Worm (Caenorhabditis elegans) whole organism, L4 larva: ENCODE results near the gene dhcr-7.
A peak's percentile ranks its signal among the peaks of the same experiment; 100 is the strongest.

Experiments used
- F10B5.3 ChIP-seq: sonication (generic microtip); optimal IDR thresholded peaks from 2 replicates; lab custom pipeline; 2016; ENCODE audit warnings: mild to moderate bottlenecking, missing genetic modification characterization, missing compliant biosample characterization
- F26F4.8 ChIP-seq: fragments of 200-800 bp; sonication (Bioruptor generic); conservative IDR thresholded peaks from 2 replicates; pipeline ENCODE4 v1.3.6; 2022; ENCODE audit warnings: missing genetic modification characterization, missing compliant biosample characterization
- F44E2.7 ChIP-seq: fragments of 200-800 bp; sonication (Bioruptor generic); IDR thresholded peaks from 2 replicates; pipeline ENCODE4 v2.1.2; 2022; ENCODE audit warnings: missing genetic modification characterization, missing compliant biosample characterization
- F49E8.2 ChIP-seq: sonication (generic microtip); optimal IDR thresholded peaks from 2 replicates; lab custom pipeline; 2016; ENCODE audit warnings: missing compliant biosample characterization, mild to moderate bottlenecking, missing genetic modification characterization, borderline replicate concordance
- T20F7.1 ChIP-seq: fragments of 200-800 bp; sonication (Bioruptor generic); optimal IDR thresholded peaks from 2 replicates; lab custom pipeline; 2018; ENCODE audit warnings: mild to moderate bottlenecking, missing genetic modification characterization, missing compliant biosample characterization
- Y48G9A.11 ChIP-seq: fragments of 200-800 bp; sonication (Bioruptor generic); IDR thresholded peaks from 2 replicates; pipeline ENCODE4 v1.3.6; 2022; ENCODE audit warnings: missing genetic modification reagents, missing genetic modification characterization, missing compliant biosample characterization
- Y75B8A.6 ChIP-seq: fragments of 200-800 bp; sonication (Bioruptor generic); IDR thresholded peaks from 2 replicates; pipeline ENCODE4 v1.3.6; 2022; ENCODE audit warnings: missing genetic modification reagents, missing genetic modification characterization, missing compliant biosample characterization
- ZK546.5 ChIP-seq, 2 experiments: sonication (generic microtip); optimal IDR thresholded peaks; 2 replicates each; lab custom pipeline; 2017; ENCODE audit warnings: missing biosample characterization in 2 of 2, missing genetic modification characterization in 2 of 2
- aly-2 ChIP-seq: sonication (generic microtip); optimal IDR thresholded peaks from 2 replicates; lab custom pipeline; 2018; ENCODE audit warnings: missing biosample characterization, missing genetic modification characterization
- attf-4 ChIP-seq: sonication (generic microtip); optimal IDR thresholded peaks from 3 replicates; lab custom pipeline; 2017; ENCODE audit warnings: missing biosample characterization, missing genetic modification characterization
- ceh-20 ChIP-seq: fragments of 200-800 bp; sonication (Bioruptor generic); IDR thresholded peaks from 2 replicates; pipeline ENCODE4 v1.3.6; 2022; ENCODE audit warnings: missing genetic modification reagents, missing genetic modification characterization, missing compliant biosample characterization
- ceh-62 ChIP-seq: sonication (generic microtip); optimal IDR thresholded peaks from 2 replicates; lab custom pipeline; 2017; ENCODE audit warnings: missing biosample characterization, missing genetic modification characterization
- ces-1 ChIP-seq: fragments of 150-350 bp; sonication (generic microtip); optimal IDR thresholded peaks from 4 replicates; lab custom pipeline; 2014; ENCODE audit warnings: missing biosample characterization, missing genetic modification reagents, missing genetic modification characterization
- ctbp-1 ChIP-seq: fragments of 200-800 bp; sonication (Bioruptor generic); IDR thresholded peaks from 2 replicates; pipeline ENCODE4 v1.3.6; 2022; ENCODE audit warnings: missing genetic modification reagents, missing genetic modification characterization, missing compliant biosample characterization
- daf-19 ChIP-seq: fragments of 200-800 bp; sonication (Bioruptor generic); conservative IDR thresholded peaks from 2 replicates; pipeline ENCODE4 v1.3.6; 2022; ENCODE audit warnings: missing genetic modification characterization, missing compliant biosample characterization
- daf-8 ChIP-seq: fragments of 200-800 bp; sonication (Bioruptor generic); IDR thresholded peaks from 2 replicates; pipeline ENCODE4 v1.3.6; 2022; ENCODE audit warnings: missing genetic modification characterization, missing compliant biosample characterization
- dmd-6 ChIP-seq: fragments of 200-800 bp; sonication (Bioruptor generic); IDR thresholded peaks from 2 replicates; pipeline ENCODE4 v1.3.6; 2022; ENCODE audit warnings: missing genetic modification reagents, missing genetic modification characterization, missing compliant biosample characterization
- dpl-1 ChIP-seq: fragments of 150-350 bp; optimal IDR thresholded peaks from 2 replicates; lab custom pipeline; 2014; ENCODE audit warnings: missing biosample characterization, missing genetic modification reagents, missing genetic modification characterization
- duxl-1 ChIP-seq: sonication (generic microtip); optimal IDR thresholded peaks from 2 replicates; lab custom pipeline; 2016; ENCODE audit warnings: mild to moderate bottlenecking, missing genetic modification characterization, moderate library complexity, missing compliant biosample characterization; ENCODE audit not compliant: poor library complexity
- dve-1 ChIP-seq: sonication (generic microtip); optimal IDR thresholded peaks from 2 replicates; lab custom pipeline; 2017; ENCODE audit warnings: antibody characterized with exemption, mild to moderate bottlenecking, missing genetic modification characterization, missing compliant biosample characterization; ENCODE audit not compliant: insufficient read depth
- egl-43 ChIP-seq: fragments of 200-800 bp; sonication (Bioruptor generic); IDR thresholded peaks from 2 replicates; pipeline ENCODE4 v1.3.6; 2022; ENCODE audit warnings: missing genetic modification reagents, missing genetic modification characterization, missing compliant biosample characterization
- hif-1 ChIP-seq, 2 experiments: sonication (generic microtip); optimal IDR thresholded peaks; 2 replicates each; lab custom pipeline; 2016 to 2017; ENCODE audit warnings: missing compliant biosample characterization in 2 of 2, missing genetic modification characterization in 2 of 2, missing genetic modification reagents in 2 of 2, missing genotype in 2 of 2, mild to moderate bottlenecking in 1 of 2
- hlh-11 ChIP-seq: fragments of 200-800 bp; sonication (Bioruptor generic); optimal IDR thresholded peaks from 2 replicates; lab custom pipeline; 2018; ENCODE audit warnings: mild to moderate bottlenecking, missing genetic modification characterization, missing compliant biosample characterization
- hlh-30 ChIP-seq: sonication (generic microtip); optimal IDR thresholded peaks from 2 replicates; lab custom pipeline; 2017; ENCODE audit warnings: antibody characterized with exemption, mild to moderate bottlenecking, missing genetic modification characterization, missing compliant biosample characterization; ENCODE audit not compliant: insufficient read depth
- hmg-1.1 ChIP-seq: fragments of 200-800 bp; sonication (Bioruptor generic); IDR thresholded peaks from 2 replicates; pipeline ENCODE4 v1.3.6; 2022; ENCODE audit warnings: missing genetic modification reagents, missing genetic modification characterization, missing compliant biosample characterization
- jun-1 ChIP-seq: fragments of 150-350 bp; optimal IDR thresholded peaks from 2 replicates; lab custom pipeline; 2014; ENCODE audit warnings: missing biosample characterization, missing genetic modification reagents, missing genetic modification characterization
- lim-7 ChIP-seq: fragments of 200-800 bp; sonication (Bioruptor generic); IDR thresholded peaks from 2 replicates; pipeline ENCODE4 v1.3.6; 2022; ENCODE audit warnings: missing genetic modification characterization, missing compliant biosample characterization
- lin-1 ChIP-seq: fragments of 200-800 bp; sonication (Bioruptor generic); IDR thresholded peaks from 2 replicates; pipeline ENCODE4 v1.3.6; 2022; ENCODE audit warnings: missing genetic modification reagents, missing genetic modification characterization, missing compliant biosample characterization
- lin-15B ChIP-seq: fragments of 150-350 bp; sonication (generic microtip); optimal IDR thresholded peaks from 3 replicates; lab custom pipeline; 2014; ENCODE audit warnings: missing biosample characterization, missing genetic modification characterization
- lin-38 ChIP-seq: fragments of 200-800 bp; sonication (Bioruptor generic); IDR thresholded peaks from 2 replicates; pipeline ENCODE4 v1.3.6; 2022; ENCODE audit warnings: missing genetic modification reagents, missing genetic modification characterization, missing compliant biosample characterization
- lsy-2 ChIP-seq, 2 experiments: fragments of 150-350 bp in 1 of 2; sonication (generic microtip) in 1 of 2; optimal IDR thresholded peaks; 2 replicates each; lab custom pipeline; 2014 to 2017; ENCODE audit warnings: missing biosample characterization in 2 of 2, missing genetic modification characterization in 2 of 2
- madf-5 ChIP-seq, 2 experiments: fragments of 200-800 bp; sonication (Bioruptor generic); IDR thresholded peaks; 2 replicates each; pipeline ENCODE4 v1.3.6; 2022; ENCODE audit warnings: missing compliant biosample characterization in 2 of 2, missing genetic modification characterization in 2 of 2
- madf-9 ChIP-seq: fragments of 200-800 bp; sonication (Bioruptor generic); conservative IDR thresholded peaks from 2 replicates; pipeline ENCODE4 v1.3.6; 2022; ENCODE audit warnings: missing genetic modification reagents, missing genetic modification characterization, missing compliant biosample characterization
- mdl-1 ChIP-seq, 2 experiments: fragments of 150-350 bp in 1 of 2; sonication (generic microtip) in 1 of 2; optimal IDR thresholded peaks; 2 replicates each; lab custom pipeline; 2014 to 2017; ENCODE audit warnings: missing biosample characterization in 2 of 2, missing genetic modification characterization in 2 of 2
- mdt-29 ChIP-seq: fragments of 200-800 bp; sonication (Bioruptor generic); IDR thresholded peaks from 2 replicates; pipeline ENCODE4 v1.3.6; 2022; ENCODE audit warnings: missing genetic modification reagents, missing genetic modification characterization, missing compliant biosample characterization
- mep-1 ChIP-seq: fragments of 150-350 bp; sonication (generic microtip); optimal IDR thresholded peaks from 3 replicates; lab custom pipeline; 2014; ENCODE audit warnings: missing biosample characterization, missing genetic modification characterization
- nhr-102 ChIP-seq: sonication (generic microtip); optimal IDR thresholded peaks from 2 replicates; lab custom pipeline; 2016; ENCODE audit warnings: mild to moderate bottlenecking, missing genetic modification characterization, moderate library complexity, missing compliant biosample characterization
- nhr-237 ChIP-seq: sonication (generic microtip); optimal IDR thresholded peaks from 2 replicates; lab custom pipeline; 2017; ENCODE audit warnings: missing biosample characterization, missing genetic modification characterization
- nhr-41 ChIP-seq: fragments of 200-800 bp; sonication (Bioruptor generic); IDR thresholded peaks from 2 replicates; pipeline ENCODE4 v1.3.6; 2022; ENCODE audit warnings: missing genetic modification reagents, missing genetic modification characterization, missing compliant biosample characterization
- pha-4 ChIP-seq, 2 experiments: fragments of 150-350 bp in 1 of 2; fragments of 200-800 bp in 1 of 2; sonication (Bioruptor generic) in 1 of 2; IDR thresholded peaks in 1 of 2; optimal IDR thresholded peaks in 1 of 2; 2 replicates each; pipeline versions ENCODE4 v1.3.6 to Lab custom; 2014 to 2022; ENCODE audit warnings: missing genetic modification characterization in 2 of 2, missing genetic modification reagents in 2 of 2, missing biosample characterization in 1 of 2, missing compliant biosample characterization in 1 of 2
- rbr-2 ChIP-seq: sonication (generic microtip); optimal IDR thresholded peaks from 2 replicates; lab custom pipeline; 2016; ENCODE audit warnings: missing genotype, missing genetic modification characterization, missing compliant biosample characterization
- set-16 ChIP-seq: fragments of 200-800 bp; sonication (Bioruptor generic); IDR thresholded peaks from 2 replicates; pipeline ENCODE4 v1.3.6; 2022; ENCODE audit warnings: missing genetic modification reagents, missing genetic modification characterization, missing compliant biosample characterization
- unc-130 ChIP-seq: sonication (generic microtip); optimal IDR thresholded peaks from 2 replicates; lab custom pipeline; 2016; ENCODE audit warnings: missing genetic modification reagents, missing genetic modification characterization, missing compliant biosample characterization
- vab-7 ChIP-seq: fragments of 200-800 bp; sonication (Bioruptor generic); IDR thresholded peaks from 2 replicates; pipeline ENCODE4 v1.3.6; 2022; ENCODE audit warnings: missing genetic modification reagents, missing genetic modification characterization, missing compliant biosample characterization
- zag-1 ChIP-seq: fragments of 150-350 bp; optimal IDR thresholded peaks from 2 replicates; lab custom pipeline; 2014; ENCODE audit warnings: missing biosample characterization, missing genetic modification characterization
- zfp-2 ChIP-seq: sonication (generic microtip); optimal IDR thresholded peaks from 2 replicates; lab custom pipeline; 2016; ENCODE audit warnings: mild to moderate bottlenecking, missing genetic modification characterization, missing compliant biosample characterization
- zfp-3 ChIP-seq: fragments of 200-800 bp; sonication (Bioruptor generic); conservative IDR thresholded peaks from 2 replicates; pipeline ENCODE4 v1.3.6; 2022; ENCODE audit warnings: missing genetic modification reagents, missing genetic modification characterization, missing compliant biosample characterization

dhcr-7 gene

ce11 chrV:20493271-20494231 lies 8.4 kb upstream of the dhcr-7 start, which contains the start of gene B0250.5:
TSS of gene B0250.5 (plus strand) at chrV:20493924.
- TF ChIP-seq ceh-62 (tag; lab: Kevin White, UChicago) (no peak), madf-9 (GFP tag; lab: Robert Waterston, UW) (no peak), F44E2.7 (GFP tag; lab: Robert Waterston, UW) (0 out of 2 replicates have a peak, but pooled peaks have one; percentile 65), rbr-2 (tag; lab: Kevin White, UChicago) (no peak), hif-1 (tag; optimal IDR thresholded peaks at IDR 0.05; lab: Kevin White, UChicago) (peak in 1 of 2 experiments; percentile 35), vab-7 (GFP tag; lab: Robert Waterston, UW) (no peak), duxl-1 (tag; lab: Kevin White, UChicago) (peak; percentile 3), ces-1 (no peak), attf-4 (tag; lab: Kevin White, UChicago) (no peak), dpl-1 (peak; percentile 65), dmd-6 (GFP tag; lab: Robert Waterston, UW) (peak; percentile 34; the same call in 1 of the 2 replicates), pha-4 (GFP tag; IDR thresholded peaks at IDR 0.05; lab: Robert Waterston, UW) (no peak), pha-4 (tag; optimal IDR thresholded peaks at IDR 0.05; lab: Kevin White, UChicago) (no peak), hmg-1.1 (no peak), nhr-41 (no peak), zfp-3 (GFP tag; lab: Robert Waterston, UW) (no peak), F49E8.2 (tag; lab: Kevin White, UChicago) (no peak), set-16 (GFP tag; lab: Robert Waterston, UW) (no peak), lin-38 (GFP tag; lab: Robert Waterston, UW) (peak; percentile 21; the same call in 1 of the 2 replicates), nhr-237 (no peak), lsy-2 (tag; optimal IDR thresholded peaks at IDR 0.05; lab: Kevin White, UChicago) (peak in 1 of 2 experiments; percentile 54), jun-1 (tag; lab: Kevin White, UChicago) (no peak), lin-15B (tag; lab: Kevin White, UChicago) (no peak), mep-1 (peak; percentile 17), T20F7.1 (no peak), dve-1 (tag; lab: Kevin White, UChicago) (peak; percentile 45), ceh-20 (GFP tag; lab: Robert Waterston, UW) (no peak), daf-19 (GFP tag; lab: Robert Waterston, UW) (no peak), egl-43 (GFP tag; lab: Robert Waterston, UW) (no peak), F10B5.3 (no peak), ctbp-1 (no peak), zfp-2 (tag; lab: Kevin White, UChicago) (no peak), madf-5 (GFP tag; IDR thresholded peaks at IDR 0.05; lab: Robert Waterston, UW) (no peak), unc-130 (no peak), nhr-102 (tag; lab: Kevin White, UChicago) (no peak), lin-1 (GFP tag; lab: Robert Waterston, UW) (no peak), zag-1 (no peak), mdt-29 (GFP tag; lab: Robert Waterston, UW) (no peak), hlh-11 (tag; lab: Kevin White, UChicago) (no peak), Y75B8A.6 (GFP tag; lab: Robert Waterston, UW) (no peak), F26F4.8 (GFP tag; lab: Robert Waterston, UW) (no peak), ZK546.5 (tag; optimal IDR thresholded peaks at IDR 0.05; lab: Kevin White, UChicago) (no peak), Y48G9A.11 (GFP tag; lab: Robert Waterston, UW) (no peak), mdl-1 (tag; optimal IDR thresholded peaks at IDR 0.05; lab: Kevin White, UChicago) (peak in 1 of 2 experiments; percentile 36), lim-7 (GFP tag; lab: Robert Waterston, UW) (no peak), hlh-30 (peak; percentile 35), aly-2 (tag; lab: Kevin White, UChicago) (no peak), daf-8 (GFP tag; lab: Robert Waterston, UW) (no peak)
